Worm (Caenorhabditis elegans): ENCODE data around the gene M04D8.7.

DNA sequence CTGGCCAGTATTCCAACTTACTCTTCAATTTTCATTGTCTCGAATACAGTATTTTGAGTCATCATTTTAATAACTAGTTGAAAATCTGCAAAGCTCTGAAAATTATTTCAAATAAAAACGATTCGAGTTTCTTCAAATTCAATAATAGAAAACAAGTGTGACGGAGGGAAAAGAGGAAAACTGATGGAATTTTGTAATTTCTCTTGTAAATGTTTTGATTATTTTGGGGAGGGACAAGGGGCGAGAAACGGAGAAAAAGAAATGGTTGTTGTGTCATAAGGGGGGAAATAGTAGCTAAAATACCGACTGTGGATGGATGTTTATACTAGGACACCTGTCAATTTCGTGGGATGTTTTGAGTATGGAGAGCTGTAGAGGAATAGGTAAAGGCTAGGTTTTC lies 40.9 kb downstream of the M04D8.7 start, which contains the start of gene T16G12.9:
- TF ChIP-seq akir-1 (GFP tag; optimal IDR thresholded peaks at IDR 0.05), result no peak
- no peak for TF ChIP-seq die-1 (tag; optimal IDR thresholded peaks at IDR 0.05)
- no peak for TF ChIP-seq ztf-28 (GFP tag; IDR thresholded peaks at IDR 0.05)
- no peak for TF ChIP-seq ztf-26 (tag; optimal IDR thresholded peaks at IDR 0.05)
- no peak for TF ChIP-seq egl-18 (GFP tag; IDR thresholded peaks at IDR 0.05)
- TF ChIP-seq C17E4.6 (GFP tag; IDR thresholded peaks at IDR 0.05), result no peak
- no peak for TF ChIP-seq pha-4 (tag; optimal IDR thresholded peaks at IDR 0.05)
- no peak for TF ChIP-seq lag-1 (GFP tag; IDR thresholded peaks at IDR 0.05)
- TF ChIP-seq let-526 (GFP tag; IDR thresholded peaks at IDR 0.05), result no peak
- TF ChIP-seq ceh-91 (GFP tag; IDR thresholded peaks at IDR 0.05), result no peak
- no peak for TF ChIP-seq snpc-4 (GFP tag; optimal IDR thresholded peaks at IDR 0.05)
- TF ChIP-seq snpc-4 (tag; optimal IDR thresholded peaks at IDR 0.05), result no peak
- TF ChIP-seq hrde-1 (tag; optimal IDR thresholded peaks at IDR 0.05; ENCODE audit: borderline replicate concordance), result no peak
- no peak for TF ChIP-seq bed-2 (GFP tag; IDR thresholded peaks at IDR 0.05)
- no peak for TF ChIP-seq hmg-1.2 (GFP tag; IDR thresholded peaks at IDR 0.05)
